Worm (Caenorhabditis elegans) whole organism, L2 larva: Measurements from ENCODE around the gene Y57A10B.6.

Experiments used
- C34F6.9 ChIP-seq: fragments of 150-350 bp; optimal IDR thresholded peaks from 2 replicates; lab custom pipeline; 2014; ENCODE audit warnings: missing biosample characterization, missing genetic modification characterization
- F13H6.1 ChIP-seq: sonication (generic microtip); optimal IDR thresholded peaks from 2 replicates; lab custom pipeline; 2016; ENCODE audit warnings: missing genetic modification characterization, missing compliant biosample characterization
- Y55F3AM.14 ChIP-seq: fragments of 200-800 bp; sonication (Bioruptor generic); optimal IDR thresholded peaks from 2 replicates; lab custom pipeline; 2018; ENCODE audit warnings: mild to moderate bottlenecking, missing genetic modification characterization, missing compliant biosample characterization
- ZK546.5 ChIP-seq: sonication (generic microtip); optimal IDR thresholded peaks from 2 replicates; lab custom pipeline; 2017; ENCODE audit warnings: missing biosample characterization, missing genetic modification characterization
- alr-1 ChIP-seq: fragments of 150-350 bp; optimal IDR thresholded peaks from 2 replicates; lab custom pipeline; 2014; ENCODE audit warnings: missing biosample characterization, missing genetic modification characterization
- ama-1 ChIP-seq: fragments of 150-350 bp; optimal IDR thresholded peaks from 2 replicates; lab custom pipeline; 2018; ENCODE audit warnings: inconsistent platforms
- ceh-16 ChIP-seq: fragments of 150-350 bp; optimal IDR thresholded peaks from 2 replicates; lab custom pipeline; 2014; ENCODE audit warnings: missing biosample characterization, missing genetic modification characterization
- ceh-82 ChIP-seq: fragments of 150-350 bp; optimal IDR thresholded peaks from 2 replicates; lab custom pipeline; 2014; ENCODE audit warnings: missing biosample characterization, missing genetic modification characterization
- crh-2 ChIP-seq: sonication (generic microtip); optimal IDR thresholded peaks from 2 replicates; lab custom pipeline; 2017; ENCODE audit warnings: missing biosample characterization, missing genetic modification characterization
- dmd-4 ChIP-seq: sonication (generic microtip); optimal IDR thresholded peaks from 2 replicates; lab custom pipeline; 2017; ENCODE audit warnings: missing biosample characterization, missing genetic modification characterization
- egl-27 ChIP-seq: sonication (generic microtip); optimal IDR thresholded peaks from 3 replicates; lab custom pipeline; 2017; ENCODE audit warnings: missing biosample characterization, missing genetic modification reagents, missing genetic modification characterization
- elt-1 ChIP-seq: fragments of 150-350 bp; optimal IDR thresholded peaks from 2 replicates; lab custom pipeline; 2014; ENCODE audit warnings: missing biosample characterization, missing genetic modification characterization
- elt-3 ChIP-seq: sonication (generic microtip); optimal IDR thresholded peaks from 2 replicates; lab custom pipeline; 2017; ENCODE audit warnings: missing biosample characterization, missing genetic modification characterization
- gmeb-1 ChIP-seq: fragments of 150-350 bp; optimal IDR thresholded peaks from 2 replicates; lab custom pipeline; 2014; ENCODE audit warnings: missing biosample characterization, missing genetic modification characterization
- mab-5 ChIP-seq: fragments of 150-350 bp; optimal IDR thresholded peaks from 2 replicates; lab custom pipeline; 2014; ENCODE audit warnings: missing biosample characterization, missing genetic modification characterization
- mdl-1 ChIP-seq, 2 experiments: fragments of 150-350 bp in 1 of 2; sonication (generic microtip) in 1 of 2; optimal IDR thresholded peaks; 2 replicates each; lab custom pipeline; 2017; ENCODE audit warnings: missing biosample characterization in 2 of 2, missing genetic modification characterization in 2 of 2
- nhr-11 ChIP-seq: fragments of 150-350 bp; optimal IDR thresholded peaks from 2 replicates; lab custom pipeline; 2014; ENCODE audit warnings: missing biosample characterization, missing genetic modification characterization
- nhr-129 ChIP-seq: fragments of 150-350 bp; optimal IDR thresholded peaks from 2 replicates; lab custom pipeline; 2014; ENCODE audit warnings: missing biosample characterization, missing genetic modification characterization
- nhr-23 ChIP-seq: fragments of 150-350 bp; optimal IDR thresholded peaks from 2 replicates; lab custom pipeline; 2014; ENCODE audit warnings: missing biosample characterization, missing genetic modification reagents, missing genetic modification characterization
- nhr-237 ChIP-seq: fragments of 150-350 bp; optimal IDR thresholded peaks from 2 replicates; lab custom pipeline; 2014; ENCODE audit warnings: missing biosample characterization, missing genetic modification characterization
- nhr-25 ChIP-seq: fragments of 150-350 bp; sonication (generic microtip); optimal IDR thresholded peaks from 3 replicates; lab custom pipeline; 2014; ENCODE audit warnings: missing biosample characterization, missing genetic modification characterization
- nhr-77 ChIP-seq: fragments of 150-350 bp; optimal IDR thresholded peaks from 2 replicates; lab custom pipeline; 2014; ENCODE audit warnings: missing biosample characterization, missing genetic modification characterization
- sem-4 ChIP-seq: fragments of 150-350 bp; optimal IDR thresholded peaks from 2 replicates; lab custom pipeline; 2014; ENCODE audit warnings: missing biosample characterization, missing genetic modification reagents, missing genetic modification characterization
- sma-3 ChIP-seq: sonication (generic microtip); optimal IDR thresholded peaks from 2 replicates; lab custom pipeline; 2016; ENCODE audit warnings: missing genetic modification reagents, missing genetic modification characterization, missing compliant biosample characterization
- sma-9 ChIP-seq, 2 experiments: fragments of 150-350 bp in 1 of 2; sonication (generic microtip) in 1 of 2; optimal IDR thresholded peaks; 2 replicates each; lab custom pipeline; 2014 to 2016; ENCODE audit warnings: missing genetic modification characterization in 2 of 2, mild to moderate bottlenecking in 1 of 2, missing biosample characterization in 1 of 2, missing compliant biosample characterization in 1 of 2, missing genetic modification reagents in 1 of 2, moderate library complexity in 1 of 2
- snpc-4 ChIP-seq: fragments of 150-350 bp; optimal IDR thresholded peaks from 2 replicates; lab custom pipeline; 2014; ENCODE audit warnings: missing biosample characterization, missing genetic modification characterization
- unc-39 ChIP-seq: fragments of 150-350 bp; optimal IDR thresholded peaks from 2 replicates; lab custom pipeline; 2014; ENCODE audit warnings: missing biosample characterization, missing genetic modification characterization
- unc-55 ChIP-seq: fragments of 150-350 bp; sonication (generic microtip); optimal IDR thresholded peaks from 3 replicates; lab custom pipeline; 2014; ENCODE audit warnings: missing biosample characterization, missing genetic modification reagents, missing genetic modification characterization
- unc-62 ChIP-seq: fragments of 150-350 bp; optimal IDR thresholded peaks from 2 replicates; lab custom pipeline; 2014; ENCODE audit warnings: missing biosample characterization, missing genetic modification reagents, missing genetic modification characterization
- ztf-1 ChIP-seq: fragments of 200-800 bp; sonication (Bioruptor generic); conservative IDR thresholded peaks from 2 replicates; pipeline ENCODE4 v1.3.6; 2022; ENCODE audit warnings: missing genetic modification characterization, missing compliant biosample characterization
- ztf-11 ChIP-seq: sonication (generic microtip); optimal IDR thresholded peaks from 2 replicates; lab custom pipeline; 2017; ENCODE audit warnings: missing biosample characterization, missing genetic modification characterization
- ztf-4 ChIP-seq: fragments of 150-350 bp; optimal IDR thresholded peaks from 2 replicates; lab custom pipeline; 2014; ENCODE audit warnings: missing biosample characterization, missing genetic modification characterization

Gene Y57A10B.6

DNA sequence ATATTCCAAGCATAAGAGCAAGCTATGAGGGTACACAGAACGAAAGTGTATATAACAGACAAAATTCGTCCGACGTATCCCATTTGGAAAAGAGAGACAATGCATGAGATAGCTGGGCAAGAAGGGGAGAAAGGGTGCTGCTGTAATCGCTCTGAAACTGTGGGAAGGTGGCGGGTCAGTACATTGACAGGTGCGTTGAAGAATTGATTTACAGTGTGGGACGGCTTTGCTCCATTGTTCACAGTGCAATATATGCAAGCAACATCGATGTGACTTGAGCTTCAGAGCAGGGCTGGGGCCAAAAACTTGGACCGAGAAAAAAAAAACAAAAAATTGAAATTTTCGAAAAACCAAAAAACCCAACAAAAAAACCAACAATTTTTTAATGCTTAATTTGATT, 20.2 kb downstream of the Y57A10B.6 start, which contains the start of gene F57G9.3:
Gene F57G9.3 (minus strand): TSS at position 101 of the 400 bp plus-strand sequence.
- no peak for TF ChIP-seq nhr-129 (tag; lab: Kevin White, UChicago)
- no peak for TF ChIP-seq ama-1
- TF ChIP-seq ztf-11 (tag; lab: Kevin White, UChicago) = no peak
- TF ChIP-seq sem-4 = no peak
- TF ChIP-seq mab-5 (tag; lab: Kevin White, UChicago) = no peak
- TF ChIP-seq snpc-4 = no peak
- no peak for TF ChIP-seq ztf-1 (GFP tag; lab: Robert Waterston, UW)
- no peak for TF ChIP-seq nhr-25
- no peak for TF ChIP-seq unc-39 (tag; lab: Kevin White, UChicago)
- TF ChIP-seq elt-3 (tag; lab: Kevin White, UChicago) = no peak
- no peak for TF ChIP-seq nhr-11
- no peak for TF ChIP-seq nhr-23 (tag; lab: Kevin White, UChicago)
- TF ChIP-seq dmd-4 (tag; lab: Kevin White, UChicago) = no peak
- no peak for TF ChIP-seq nhr-77 (tag; lab: Kevin White, UChicago)
- no peak for TF ChIP-seq elt-1 (tag; lab: Kevin White, UChicago)
- TF ChIP-seq F13H6.1 (tag; lab: Kevin White, UChicago) = no peak
- TF ChIP-seq sma-3 (GFP tag; lab: Kevin White, UChicago) = no peak

DNA sequence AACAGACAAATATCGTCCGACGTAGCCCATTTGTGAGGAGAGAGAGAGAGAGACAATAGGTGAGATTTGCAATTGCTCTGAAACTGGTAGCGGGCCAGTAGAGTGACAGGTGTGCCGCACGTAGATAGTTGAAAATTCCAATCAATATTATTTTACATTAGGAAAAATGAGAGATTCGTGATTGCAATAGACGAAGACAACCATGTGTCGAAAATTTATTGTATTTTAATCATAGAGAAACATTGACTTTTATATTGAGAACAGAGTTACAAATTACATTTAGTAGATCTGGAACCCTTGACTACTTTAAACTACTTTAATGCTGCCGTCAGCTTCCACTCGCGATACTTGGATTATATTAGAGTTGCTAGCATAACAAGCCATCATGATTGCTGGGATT, 22.5 kb downstream of the Y57A10B.6 start, which contains the start of gene Y57A10C.1:
Gene Y57A10C.1 (minus strand): TSS at position 101 of the 400 bp plus-strand sequence.
- TF ChIP-seq ceh-16 (no peak), ztf-11 (tag; lab: Kevin White, UChicago) (no peak), unc-55 (GFP tag; lab: Kevin White, UChicago) (no peak), ztf-1 (GFP tag; lab: Robert Waterston, UW) (no peak), sma-9 (GFP tag; optimal IDR thresholded peaks at IDR 0.05; lab: Kevin White, UChicago) (no peak), sma-9 (tag; optimal IDR thresholded peaks at IDR 0.05; lab: Kevin White, UChicago) (no peak), ceh-82 (tag; lab: Kevin White, UChicago) (no peak), egl-27 (tag; lab: Kevin White, UChicago) (no peak), elt-1 (tag; lab: Kevin White, UChicago) (no peak), ztf-4 (tag; lab: Kevin White, UChicago) (no peak), nhr-23 (tag; lab: Kevin White, UChicago) (no peak), snpc-4 (no peak), nhr-77 (tag; lab: Kevin White, UChicago) (no peak), alr-1 (no peak), crh-2 (tag; lab: Kevin White, UChicago) (no peak), gmeb-1 (tag; lab: Kevin White, UChicago) (no peak), nhr-237 (no peak)

DNA sequence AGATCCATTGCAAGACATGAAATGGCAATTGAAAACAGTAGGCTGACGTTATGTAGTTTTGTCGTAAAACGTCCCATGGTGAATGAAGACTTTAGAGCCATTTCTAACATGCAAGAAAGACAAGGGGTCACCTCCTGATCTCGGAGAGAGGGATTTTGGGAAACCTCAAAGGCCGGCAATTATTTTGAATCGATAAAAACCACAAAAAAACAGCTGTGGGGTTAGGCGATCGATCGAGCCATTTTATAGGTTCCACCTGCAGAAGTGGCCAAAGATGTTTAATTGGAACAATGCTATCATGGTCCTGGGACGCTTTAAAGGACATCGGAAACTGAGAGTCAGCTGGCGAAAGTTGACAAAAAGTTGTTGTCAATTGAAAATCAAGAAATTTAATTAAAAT, 24.9 kb downstream of the Y57A10B.6 start, which contains the start of gene Y57A10C.11:
Gene Y57A10C.11 (minus strand): TSS at position 101 of the 400 bp plus-strand sequence.
- TF ChIP-seq dmd-4 (tag; lab: Kevin White, UChicago) (no peak), ama-1 (no peak), elt-3 (tag; lab: Kevin White, UChicago) (no peak), gmeb-1 (tag; lab: Kevin White, UChicago) (no peak), ZK546.5 (tag; lab: Kevin White, UChicago) (no peak), nhr-129 (tag; lab: Kevin White, UChicago) (no peak), sem-4 (no peak), mab-5 (tag; lab: Kevin White, UChicago) (no peak), ztf-4 (tag; lab: Kevin White, UChicago) (no peak)

DNA sequence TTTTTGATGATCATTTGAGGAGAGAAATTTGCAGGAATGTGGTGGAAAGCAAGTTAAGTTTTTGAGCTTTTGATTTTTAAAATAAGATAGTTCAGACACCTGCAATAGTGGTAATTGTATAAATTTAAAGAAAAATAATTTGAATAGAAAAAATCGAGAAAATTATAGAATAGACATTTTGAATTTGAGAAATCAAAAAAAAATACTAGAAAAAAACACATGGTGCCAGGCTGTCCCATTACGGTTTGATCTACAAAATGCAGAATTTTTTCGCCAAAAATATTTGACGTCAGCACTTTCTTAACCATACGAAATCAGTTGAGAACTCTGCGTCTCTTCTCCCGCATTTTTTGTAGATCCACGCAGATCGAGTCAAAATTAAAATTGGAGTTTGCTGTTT, 27.6 kb downstream of the Y57A10B.6 start, which contains the start of gene sre-27:
Gene sre-27 (minus strand): TSS at position 101 of the 400 bp plus-strand sequence.
- TF ChIP-seq nhr-23 (tag; lab: Kevin White, UChicago) (no peak), ZK546.5 (tag; lab: Kevin White, UChicago) (no peak), nhr-237 (no peak), sma-9 (GFP tag; optimal IDR thresholded peaks at IDR 0.05; lab: Kevin White, UChicago) (no peak), sma-9 (tag; optimal IDR thresholded peaks at IDR 0.05; lab: Kevin White, UChicago) (no peak), mdl-1 (tag; optimal IDR thresholded peaks at IDR 0.05; lab: Kevin White, UChicago) (no peak), dmd-4 (tag; lab: Kevin White, UChicago) (no peak), unc-62 (no peak), Y55F3AM.14 (no peak), C34F6.9 (tag; lab: Kevin White, UChicago) (no peak)

DNA sequence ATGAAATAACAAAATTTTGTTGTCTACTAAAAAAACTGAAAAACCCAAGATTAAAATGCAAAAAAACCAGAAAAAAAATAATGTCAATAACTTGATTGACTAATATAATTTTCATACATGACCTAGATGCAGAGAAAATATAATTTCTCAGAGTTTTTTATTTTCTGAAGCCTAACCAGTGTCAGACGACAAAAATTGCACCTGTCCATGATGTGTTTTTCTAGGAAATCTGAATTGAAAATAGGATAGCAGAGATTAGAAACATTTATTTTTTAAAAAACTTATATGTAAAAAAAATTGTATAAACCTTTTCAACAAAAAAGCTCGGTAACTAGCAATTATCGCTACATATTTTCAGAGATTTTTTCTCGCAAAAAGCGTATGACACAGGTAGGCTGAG, 28.1 kb downstream of the Y57A10B.6 start:
- no peak for TF ChIP-seq sem-4
- peak; percentile 10 for TF ChIP-seq sma-9 (GFP tag; optimal IDR thresholded peaks at IDR 0.05; lab: Kevin White, UChicago)
- TF ChIP-seq sma-9 (tag; optimal IDR thresholded peaks at IDR 0.05; lab: Kevin White, UChicago) = no peak
